Worm (Caenorhabditis elegans): Measurements from ENCODE around the gene Y54G2A.16.

DNA sequence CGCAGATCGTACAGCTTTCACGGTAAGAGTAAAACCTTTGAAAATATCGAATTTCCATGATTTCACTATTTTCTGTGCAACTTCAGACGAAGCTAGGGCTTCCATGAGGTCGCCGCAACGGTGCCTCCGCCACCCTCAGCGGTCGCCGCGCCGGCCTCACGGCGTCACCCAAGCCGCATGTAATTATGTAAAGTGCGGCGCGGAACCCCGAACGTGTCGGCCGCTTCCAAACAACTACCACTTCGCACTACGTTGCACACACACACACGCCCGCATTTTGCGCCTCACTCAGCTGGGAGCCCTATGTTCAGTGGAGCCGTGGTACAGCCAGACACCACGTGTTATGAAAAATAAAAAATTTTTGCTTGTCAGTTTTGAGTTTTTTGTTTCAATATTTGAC, 47.6 kb downstream of the Y54G2A.16 start:
- TF ChIP-seq zip-8 (tag; optimal IDR thresholded peaks at IDR 0.05) (no peak), unc-62 (GFP tag; optimal IDR thresholded peaks at IDR 0.05) (no peak), pha-4 (tag; optimal IDR thresholded peaks at IDR 0.05) (no peak), snpc-4 (tag; optimal IDR thresholded peaks at IDR 0.05) (no peak), unc-39 (tag; optimal IDR thresholded peaks at IDR 0.05) (no peak), blmp-1 (tag; optimal IDR thresholded peaks at IDR 0.05) (no peak), nhr-237 (tag; optimal IDR thresholded peaks at IDR 0.05) (no peak)

Data from whole organism, mixed stage, embryonic.